Worm (Caenorhabditis elegans) whole organism, L2 larva: ENCODE measurements around the gene srz-6.

Experiments used
- F13H6.1 ChIP-seq: sonication (generic microtip); optimal IDR thresholded peaks from 2 replicates; lab custom pipeline; 2016; ENCODE audit warnings: missing genetic modification characterization, missing compliant biosample characterization
- Y55F3AM.14 ChIP-seq: fragments of 200-800 bp; sonication (Bioruptor generic); optimal IDR thresholded peaks from 2 replicates; lab custom pipeline; 2018; ENCODE audit warnings: mild to moderate bottlenecking, missing genetic modification characterization, missing compliant biosample characterization
- ZK546.5 ChIP-seq: sonication (generic microtip); optimal IDR thresholded peaks from 2 replicates; lab custom pipeline; 2017; ENCODE audit warnings: missing biosample characterization, missing genetic modification characterization
- alr-1 ChIP-seq: fragments of 150-350 bp; optimal IDR thresholded peaks from 2 replicates; lab custom pipeline; 2014; ENCODE audit warnings: missing biosample characterization, missing genetic modification characterization
- blmp-1 ChIP-seq: sonication (generic microtip); optimal IDR thresholded peaks from 2 replicates; lab custom pipeline; 2017; ENCODE audit warnings: missing genetic modification characterization, mild to moderate bottlenecking, missing compliant biosample characterization, antibody characterized with exemption, moderate library complexity; ENCODE audit not compliant: insufficient read depth
- ceh-16 ChIP-seq: fragments of 150-350 bp; optimal IDR thresholded peaks from 2 replicates; lab custom pipeline; 2014; ENCODE audit warnings: missing biosample characterization, missing genetic modification characterization
- crh-2 ChIP-seq: sonication (generic microtip); optimal IDR thresholded peaks from 2 replicates; lab custom pipeline; 2017; ENCODE audit warnings: missing biosample characterization, missing genetic modification characterization
- dmd-4 ChIP-seq: sonication (generic microtip); optimal IDR thresholded peaks from 2 replicates; lab custom pipeline; 2017; ENCODE audit warnings: missing biosample characterization, missing genetic modification characterization
- egl-27 ChIP-seq: sonication (generic microtip); optimal IDR thresholded peaks from 3 replicates; lab custom pipeline; 2017; ENCODE audit warnings: missing biosample characterization, missing genetic modification reagents, missing genetic modification characterization
- elt-1 ChIP-seq: fragments of 150-350 bp; optimal IDR thresholded peaks from 2 replicates; lab custom pipeline; 2014; ENCODE audit warnings: missing biosample characterization, missing genetic modification characterization
- fos-1 ChIP-seq: fragments of 150-350 bp; optimal IDR thresholded peaks from 2 replicates; lab custom pipeline; 2014; ENCODE audit warnings: missing biosample characterization, missing genetic modification characterization
- lin-11 ChIP-seq: fragments of 150-350 bp; sonication (generic microtip); optimal IDR thresholded peaks from 2 replicates; lab custom pipeline; 2014; ENCODE audit warnings: missing biosample characterization, missing genetic modification characterization, inconsistent platforms, mixed read lengths
- lin-13 ChIP-seq: fragments of 150-350 bp; optimal IDR thresholded peaks from 2 replicates; lab custom pipeline; 2014; ENCODE audit warnings: missing biosample characterization, missing genetic modification reagents, missing genetic modification characterization
- lsy-2 ChIP-seq, 2 experiments: fragments of 150-350 bp in 1 of 2; sonication (generic microtip) in 1 of 2; optimal IDR thresholded peaks; 2 replicates each; lab custom pipeline; 2014 to 2017; ENCODE audit warnings: missing biosample characterization in 2 of 2, missing genetic modification characterization in 2 of 2
- mbf-1 ChIP-seq: sonication (generic microtip); optimal IDR thresholded peaks from 2 replicates; lab custom pipeline; 2017; ENCODE audit warnings: missing biosample characterization, missing genetic modification characterization
- mdl-1 ChIP-seq, 2 experiments: fragments of 150-350 bp in 1 of 2; sonication (generic microtip) in 1 of 2; optimal IDR thresholded peaks; 2 replicates each; lab custom pipeline; 2017; ENCODE audit warnings: missing biosample characterization in 2 of 2, missing genetic modification characterization in 2 of 2
- nhr-10 ChIP-seq: sonication (generic microtip); optimal IDR thresholded peaks from 2 replicates; lab custom pipeline; 2017; ENCODE audit warnings: missing biosample characterization, missing genetic modification characterization
- nhr-12 ChIP-seq: fragments of 150-350 bp; optimal IDR thresholded peaks from 2 replicates; lab custom pipeline; 2014; ENCODE audit warnings: missing biosample characterization, missing genetic modification characterization
- nhr-129 ChIP-seq: fragments of 150-350 bp; optimal IDR thresholded peaks from 2 replicates; lab custom pipeline; 2014; ENCODE audit warnings: missing biosample characterization, missing genetic modification characterization
- nhr-21 ChIP-seq: fragments of 150-350 bp; optimal IDR thresholded peaks from 2 replicates; lab custom pipeline; 2014; ENCODE audit warnings: missing biosample characterization, missing genetic modification characterization
- nhr-23 ChIP-seq: fragments of 150-350 bp; optimal IDR thresholded peaks from 2 replicates; lab custom pipeline; 2014; ENCODE audit warnings: missing biosample characterization, missing genetic modification reagents, missing genetic modification characterization
- nhr-237 ChIP-seq: fragments of 150-350 bp; optimal IDR thresholded peaks from 2 replicates; lab custom pipeline; 2014; ENCODE audit warnings: missing biosample characterization, missing genetic modification characterization
- nhr-6 ChIP-seq: fragments of 150-350 bp; optimal IDR thresholded peaks from 2 replicates; lab custom pipeline; 2014; ENCODE audit warnings: missing biosample characterization, missing genetic modification characterization
- sem-4 ChIP-seq: fragments of 150-350 bp; optimal IDR thresholded peaks from 2 replicates; lab custom pipeline; 2014; ENCODE audit warnings: missing biosample characterization, missing genetic modification reagents, missing genetic modification characterization
- sma-3 ChIP-seq: sonication (generic microtip); optimal IDR thresholded peaks from 2 replicates; lab custom pipeline; 2016; ENCODE audit warnings: missing genetic modification reagents, missing genetic modification characterization, missing compliant biosample characterization
- sma-9 ChIP-seq, 2 experiments: fragments of 150-350 bp in 1 of 2; sonication (generic microtip) in 1 of 2; optimal IDR thresholded peaks; 2 replicates each; lab custom pipeline; 2014 to 2016; ENCODE audit warnings: missing genetic modification characterization in 2 of 2, mild to moderate bottlenecking in 1 of 2, missing biosample characterization in 1 of 2, missing compliant biosample characterization in 1 of 2, missing genetic modification reagents in 1 of 2, moderate library complexity in 1 of 2
- snpc-4 ChIP-seq: fragments of 150-350 bp; optimal IDR thresholded peaks from 2 replicates; lab custom pipeline; 2014; ENCODE audit warnings: missing biosample characterization, missing genetic modification characterization
- unc-39 ChIP-seq: fragments of 150-350 bp; optimal IDR thresholded peaks from 2 replicates; lab custom pipeline; 2014; ENCODE audit warnings: missing biosample characterization, missing genetic modification characterization
- unc-55 ChIP-seq: fragments of 150-350 bp; sonication (generic microtip); optimal IDR thresholded peaks from 3 replicates; lab custom pipeline; 2014; ENCODE audit warnings: missing biosample characterization, missing genetic modification reagents, missing genetic modification characterization
- unc-62 ChIP-seq: fragments of 150-350 bp; optimal IDR thresholded peaks from 2 replicates; lab custom pipeline; 2014; ENCODE audit warnings: missing biosample characterization, missing genetic modification reagents, missing genetic modification characterization
- zag-1 ChIP-seq: fragments of 150-350 bp; optimal IDR thresholded peaks from 2 replicates; lab custom pipeline; 2014; ENCODE audit warnings: missing biosample characterization, missing genetic modification characterization
- ztf-11 ChIP-seq: sonication (generic microtip); optimal IDR thresholded peaks from 2 replicates; lab custom pipeline; 2017; ENCODE audit warnings: missing biosample characterization, missing genetic modification characterization
- ztf-4 ChIP-seq: fragments of 150-350 bp; optimal IDR thresholded peaks from 2 replicates; lab custom pipeline; 2014; ENCODE audit warnings: missing biosample characterization, missing genetic modification characterization

The srz-6 gene

DNA sequence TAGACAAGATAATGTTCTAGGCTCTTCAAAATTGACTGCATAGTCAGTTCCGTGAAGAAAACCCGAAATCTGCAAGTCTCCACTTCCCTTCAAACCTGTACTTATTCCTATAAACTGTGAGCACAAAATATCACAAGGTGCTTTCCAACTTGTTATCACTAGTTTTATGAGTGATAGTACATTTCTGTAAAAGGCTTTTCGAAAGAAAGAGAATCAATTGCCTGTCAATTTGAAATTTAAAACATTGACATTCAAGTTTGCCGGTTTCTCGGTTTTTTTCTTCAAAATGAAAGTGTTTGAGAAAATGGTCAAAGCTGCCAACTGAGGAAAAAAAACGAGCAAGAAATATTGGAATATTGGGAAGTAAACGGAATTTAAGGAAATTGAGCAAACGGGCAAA lies 26.0 kb downstream of the srz-6 start:
- TF ChIP-seq zag-1 (tag; lab: Kevin White, UChicago) (no peak), elt-1 (no peak), snpc-4 (tag; lab: Kevin White, UChicago) (no peak), alr-1 (tag; lab: Kevin White, UChicago) (no peak), Y55F3AM.14 (no peak), sma-9 (GFP tag; optimal IDR thresholded peaks at IDR 0.05; lab: Kevin White, UChicago) (no peak), sma-9 (tag; optimal IDR thresholded peaks at IDR 0.05; lab: Kevin White, UChicago) (no peak), lin-13 (GFP tag; lab: Kevin White, UChicago) (no peak), nhr-129 (tag; lab: Kevin White, UChicago) (no peak), nhr-237 (tag; lab: Kevin White, UChicago) (no peak)

- TF ChIP-seq fos-1 (peak; percentile 78), unc-62 (GFP tag; lab: Kevin White, UChicago) (no peak), crh-2 (peak; percentile 55), sma-9 (GFP tag; optimal IDR thresholded peaks at IDR 0.05; lab: Kevin White, UChicago) (peak; percentile 33), sma-9 (tag; optimal IDR thresholded peaks at IDR 0.05; lab: Kevin White, UChicago) (no peak)
These were observed 26.8 kb downstream of the srz-6 start, which contains the start of gene srh-70 for ce11 chrII:12518809-12519344. TSS of gene srh-70 (minus strand) at chrII:12518859.

DNA sequence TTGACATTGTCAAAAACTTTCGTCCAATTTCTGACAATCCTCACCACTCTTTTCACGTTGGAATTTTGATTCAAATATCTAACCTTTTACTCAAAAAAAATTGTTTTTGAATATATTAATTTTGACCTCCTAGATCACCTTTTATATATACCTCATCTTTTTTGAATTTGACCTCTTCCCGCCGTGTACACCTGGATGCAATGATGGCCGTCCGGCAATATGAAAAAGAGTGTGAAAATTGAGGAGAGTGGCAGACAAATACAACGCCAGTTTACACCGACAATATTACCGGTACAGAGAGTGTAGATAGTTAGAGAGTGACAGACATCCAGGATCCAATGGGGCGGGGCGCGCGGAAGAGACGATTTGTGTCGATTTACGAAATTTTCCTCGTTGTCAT lies 27.6 kb downstream of the srz-6 start, which contains the start of gene ceh-99:
Gene ceh-99, plus strand, starts transcription at position 366 of the 400 bp plus-strand sequence.
- TF ChIP-seq Y55F3AM.14 = no peak
- no peak for TF ChIP-seq sma-3
- no peak for TF ChIP-seq mbf-1 (tag; lab: Kevin White, UChicago)
- TF ChIP-seq nhr-6 (tag; lab: Kevin White, UChicago) = no peak
- no peak for TF ChIP-seq mdl-1 (tag; optimal IDR thresholded peaks at IDR 0.05; lab: Kevin White, UChicago)
- TF ChIP-seq nhr-10 (tag; lab: Kevin White, UChicago) = no peak
- TF ChIP-seq lsy-2 (tag; optimal IDR thresholded peaks at IDR 0.05; lab: Kevin White, UChicago) = no peak
- no peak for TF ChIP-seq nhr-21 (tag; lab: Kevin White, UChicago)
- no peak for TF ChIP-seq egl-27 (tag; lab: Kevin White, UChicago)
- TF ChIP-seq unc-55 (GFP tag; lab: Kevin White, UChicago) = no peak
- TF ChIP-seq unc-39 (tag; lab: Kevin White, UChicago) = no peak
- TF ChIP-seq sem-4 (tag; lab: Kevin White, UChicago) = no peak
- TF ChIP-seq lin-11 = no peak
- no peak for TF ChIP-seq unc-62 (GFP tag; lab: Kevin White, UChicago)
- no peak for TF ChIP-seq dmd-4 (tag; lab: Kevin White, UChicago)
- TF ChIP-seq nhr-12 (tag; lab: Kevin White, UChicago) = no peak
- no peak for TF ChIP-seq nhr-23 (tag; lab: Kevin White, UChicago)

DNA sequence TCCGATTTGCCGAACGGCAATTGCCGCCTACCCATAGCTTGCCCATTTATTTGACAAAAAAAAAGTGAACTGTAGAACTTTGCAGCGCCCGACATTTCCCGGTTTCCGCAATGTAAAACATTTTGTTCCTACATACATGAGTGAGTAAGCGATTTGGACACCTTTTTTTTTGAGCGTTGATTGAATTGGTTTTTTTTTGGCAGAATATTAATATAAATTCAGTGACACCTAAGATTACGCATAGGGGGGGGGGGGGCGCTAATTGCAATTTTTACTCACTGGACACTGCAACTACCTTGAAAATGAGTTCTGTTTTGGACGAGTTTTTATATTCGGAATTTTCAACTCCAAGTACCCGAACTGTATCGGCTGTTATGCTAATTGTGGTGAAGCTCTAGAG lies 33.5 kb downstream of the srz-6 start, which contains the start of gene srx-118:
Gene srx-118, plus strand, starts transcription at position 301 of the 400 bp plus-strand sequence.
- TF ChIP-seq sma-9 (GFP tag; optimal IDR thresholded peaks at IDR 0.05; lab: Kevin White, UChicago) = no peak
- TF ChIP-seq sma-9 (tag; optimal IDR thresholded peaks at IDR 0.05; lab: Kevin White, UChicago) = no peak
- TF ChIP-seq dmd-4 (tag; lab: Kevin White, UChicago) = no peak
- no peak for TF ChIP-seq unc-39 (tag; lab: Kevin White, UChicago)
- no peak for TF ChIP-seq blmp-1 (tag; lab: Kevin White, UChicago)
- TF ChIP-seq nhr-6 (tag; lab: Kevin White, UChicago) = no peak
- TF ChIP-seq F13H6.1 (tag; lab: Kevin White, UChicago) = no peak
- no peak for TF ChIP-seq nhr-12 (tag; lab: Kevin White, UChicago)
- TF ChIP-seq nhr-10 (tag; lab: Kevin White, UChicago) = no peak
- TF ChIP-seq unc-55 (GFP tag; lab: Kevin White, UChicago) = no peak
- no peak for TF ChIP-seq ceh-16 (tag; lab: Kevin White, UChicago)

ce11 chrII:12527947-12528346 lies 35.9 kb downstream of the srz-6 start, which contains the start of gene srx-119:
TSS of gene srx-119 (plus strand) at chrII:12528247.
- TF ChIP-seq nhr-6 (tag; lab: Kevin White, UChicago) = no peak
- no peak for TF ChIP-seq nhr-129 (tag; lab: Kevin White, UChicago)
- no peak for TF ChIP-seq unc-55 (GFP tag; lab: Kevin White, UChicago)
- no peak for TF ChIP-seq elt-1
- no peak for TF ChIP-seq fos-1
- TF ChIP-seq ztf-4 (tag; lab: Kevin White, UChicago) = no peak
- TF ChIP-seq sma-3 = no peak
- no peak for TF ChIP-seq ztf-11 (tag; lab: Kevin White, UChicago)
- no peak for TF ChIP-seq ceh-16 (tag; lab: Kevin White, UChicago)
- no peak for TF ChIP-seq nhr-12 (tag; lab: Kevin White, UChicago)
- no peak for TF ChIP-seq unc-39 (tag; lab: Kevin White, UChicago)
- no peak for TF ChIP-seq sem-4 (tag; lab: Kevin White, UChicago)
- TF ChIP-seq ZK546.5 (tag; lab: Kevin White, UChicago) = no peak
- no peak for TF ChIP-seq crh-2
- TF ChIP-seq nhr-21 (tag; lab: Kevin White, UChicago) = no peak
- no peak for TF ChIP-seq snpc-4 (tag; lab: Kevin White, UChicago)
